Fruit fly (Drosophila melanogaster): ENCODE data around the gene Polr3C.

DNA sequence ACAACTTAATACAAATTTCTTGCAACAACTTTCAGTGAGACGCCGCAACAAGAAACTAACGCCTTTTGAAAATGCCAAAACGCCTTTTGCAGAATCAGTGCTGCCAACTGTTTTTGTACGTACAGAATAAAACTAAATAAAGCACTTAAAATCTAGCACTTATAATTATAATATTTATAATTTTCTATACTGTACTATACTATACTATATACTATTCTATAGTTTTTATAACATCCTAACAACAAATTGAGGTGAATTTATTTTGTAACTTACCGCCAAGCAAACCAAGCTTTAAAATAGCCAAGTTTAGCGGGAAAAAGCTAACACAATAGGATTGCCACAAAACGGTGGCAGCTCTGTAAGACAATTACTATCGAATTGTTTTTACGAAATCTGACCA is 26.4 kb upstream of the Polr3C start, which contains the start of the genes Aos1 and Srlp:
- peak; percentile 56 for TF ChIP-seq CG7101 (tag; optimal IDR thresholded peaks at IDR 0.05)
- TF ChIP-seq Hr96 (GFP tag; optimal IDR thresholded peaks at IDR 0.05), result no peak
- peak; percentile 31 for TF ChIP-seq CG33017 (tag; optimal IDR thresholded peaks at IDR 0.05)
- TF ChIP-seq toe (GFP tag; optimal IDR thresholded peaks at IDR 0.05), result no peak
- TF ChIP-seq ovo (GFP tag; optimal IDR thresholded peaks at IDR 0.05), result peak; percentile 16
- TF ChIP-seq CG11617 (GFP tag; optimal IDR thresholded peaks at IDR 0.05), result peak; percentile 72
- TF ChIP-seq Clk (GFP tag; optimal IDR thresholded peaks at IDR 0.05), result peak; percentile 32
- peak; percentile 12 for TF ChIP-seq tj (GFP tag; optimal IDR thresholded peaks at IDR 0.05)
- peak; percentile 51 for TF ChIP-seq Mnt (GFP tag; optimal IDR thresholded peaks at IDR 0.05)
